Worm (Caenorhabditis elegans) whole organism, L3 larva: ENCODE results near the gene plc-2.

Experiments used
- ceh-9 ChIP-seq: sonication (generic microtip); optimal IDR thresholded peaks from 2 replicates; lab custom pipeline; 2018; ENCODE audit warnings: missing biosample characterization, missing genetic modification characterization
- daf-12 ChIP-seq: fragments of 150-350 bp; optimal IDR thresholded peaks from 2 replicates; lab custom pipeline; 2014; ENCODE audit warnings: missing biosample characterization, missing genetic modification reagents, missing genetic modification characterization
- fos-1 ChIP-seq: fragments of 150-350 bp; optimal IDR thresholded peaks from 2 replicates; lab custom pipeline; 2014; ENCODE audit warnings: missing biosample characterization, missing genetic modification characterization
- hmg-11 ChIP-seq: sonication (generic microtip); optimal IDR thresholded peaks from 2 replicates; lab custom pipeline; 2016; ENCODE audit warnings: missing genetic modification characterization, missing compliant biosample characterization
- nhr-23 ChIP-seq: fragments of 150-350 bp; optimal IDR thresholded peaks from 2 replicates; lab custom pipeline; 2014; ENCODE audit warnings: missing biosample characterization, missing genetic modification reagents, missing genetic modification characterization
- nhr-237 ChIP-seq: fragments of 150-350 bp; optimal IDR thresholded peaks from 2 replicates; lab custom pipeline; 2014; ENCODE audit warnings: missing biosample characterization, missing genetic modification characterization
- pha-4 ChIP-seq: fragments of 150-350 bp; optimal IDR thresholded peaks from 2 replicates; lab custom pipeline; 2014; ENCODE audit warnings: missing biosample characterization, missing genetic modification reagents, missing genetic modification characterization
- skn-1 ChIP-seq: fragments of 150-350 bp; optimal IDR thresholded peaks from 2 replicates; lab custom pipeline; 2014; ENCODE audit warnings: missing biosample characterization, missing genetic modification characterization
- unc-39 ChIP-seq: sonication (generic microtip); optimal IDR thresholded peaks from 4 replicates; lab custom pipeline; 2017; ENCODE audit warnings: missing biosample characterization, missing genetic modification characterization
- unc-62 ChIP-seq: fragments of 150-350 bp; sonication (generic microtip); optimal IDR thresholded peaks from 4 replicates; lab custom pipeline; 2014; ENCODE audit warnings: missing biosample characterization, missing genetic modification reagents, missing genetic modification characterization

DNA sequence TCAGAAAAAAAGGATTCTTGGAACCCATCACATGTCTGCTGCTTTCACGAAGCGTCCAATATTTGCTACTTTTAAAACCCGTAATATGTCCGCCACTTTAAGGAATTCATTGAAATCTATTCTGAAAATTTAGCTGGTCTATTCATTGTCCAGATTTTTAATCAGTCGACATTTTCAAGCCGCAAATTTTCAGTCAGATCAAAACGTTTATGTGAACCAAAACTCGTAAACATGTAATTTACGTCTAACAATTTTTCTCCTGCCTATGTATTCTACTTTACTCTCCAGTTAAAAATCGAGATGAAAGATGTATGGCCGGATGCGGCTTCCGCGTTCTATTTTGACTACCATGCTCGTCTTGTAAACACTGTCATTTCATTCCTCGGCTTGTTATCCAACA lies 5.6 kb downstream of the plc-2 start, which contains the start of gene srw-1:
- TF ChIP-seq unc-62 (GFP tag; lab: Kevin White, UChicago) (no peak), fos-1 (tag; lab: Kevin White, UChicago) (no peak), daf-12 (no peak), skn-1 (tag; lab: Kevin White, UChicago) (no peak), hmg-11 (tag; lab: Kevin White, UChicago) (no peak), unc-39 (tag; lab: Kevin White, UChicago) (no peak), pha-4 (tag; lab: Kevin White, UChicago) (no peak), ceh-9 (tag; lab: Kevin White, UChicago) (no peak), nhr-237 (tag; lab: Kevin White, UChicago) (no peak), nhr-23 (tag; lab: Kevin White, UChicago) (no peak)
